Fruit fly (Drosophila melanogaster) whole organism, embryonic: ENCODE data around the gene CG17819.
A peak's percentile ranks its signal among the peaks of the same experiment; 100 is the strongest.

Experiments
- Asciz ChIP-seq: fragments of 200-800 bp; sonication (Bioruptor generic); optimal IDR thresholded peaks from 2 replicates; lab custom pipeline; 2017; ENCODE audit warnings: missing biosample characterization, mild to moderate bottlenecking, missing genetic modification characterization, missing genetic modification reagents
- CG10979 ChIP-seq: fragments of 200-800 bp; sonication (Bioruptor generic); optimal IDR thresholded peaks from 2 replicates; lab custom pipeline; 2018; ENCODE audit warnings: missing biosample characterization, mild to moderate bottlenecking, missing genetic modification characterization, moderate library complexity
- CG11398 ChIP-seq: fragments of 200-800 bp; sonication (Bioruptor generic); optimal IDR thresholded peaks from 2 replicates; lab custom pipeline; 2016; ENCODE audit warnings: missing biosample characterization, missing genetic modification characterization
- CG12219 ChIP-seq: fragments of 200-800 bp; sonication (Bioruptor generic); optimal IDR thresholded peaks from 3 replicates; lab custom pipeline; 2018; ENCODE audit warnings: missing biosample characterization, mild to moderate bottlenecking, missing genetic modification characterization
- CG14667 ChIP-seq: fragments of 200-800 bp; sonication (Bioruptor generic); IDR thresholded peaks from 2 replicates; pipeline ENCODE4 v1.3.6; 2022; ENCODE audit warnings: missing biosample characterization, missing genetic modification characterization
- CG15269 ChIP-seq: fragments of 200-800 bp; sonication (Bioruptor generic); optimal IDR thresholded peaks from 2 replicates; lab custom pipeline; 2018; ENCODE audit warnings: missing biosample characterization, mild to moderate bottlenecking, missing genetic modification characterization, moderate library complexity
- CG1529 ChIP-seq: fragments of 200-800 bp; sonication (Bioruptor generic); optimal IDR thresholded peaks from 3 replicates; lab custom pipeline; 2018; ENCODE audit warnings: missing biosample characterization, missing genetic modification characterization
- CG1647 ChIP-seq: fragments of 200-800 bp; sonication (Bioruptor generic); optimal IDR thresholded peaks from 3 replicates; lab custom pipeline; 2016; ENCODE audit warnings: missing biosample characterization, missing genetic modification characterization
- CG1792 ChIP-seq: fragments of 200-800 bp; sonication (Bioruptor generic); optimal IDR thresholded peaks from 2 replicates; lab custom pipeline; 2016; ENCODE audit warnings: missing biosample characterization, missing genetic modification characterization
- CG2116 ChIP-seq: fragments of 200-800 bp; sonication (Bioruptor generic); optimal IDR thresholded peaks from 3 replicates; lab custom pipeline; 2018; ENCODE audit warnings: missing biosample characterization, mild to moderate bottlenecking, missing genetic modification characterization
- CG2120 ChIP-seq: fragments of 200-800 bp; sonication (Bioruptor generic); optimal IDR thresholded peaks from 3 replicates; lab custom pipeline; 2016; ENCODE audit warnings: missing biosample characterization, missing genetic modification characterization
- CG2712 ChIP-seq: fragments of 200-800 bp; optimal IDR thresholded peaks from 3 replicates; lab custom pipeline; 2019; ENCODE audit warnings: missing biosample characterization, mild to moderate bottlenecking, missing genetic modification characterization, moderate library complexity
- CG30403 ChIP-seq: fragments of 200-800 bp; sonication (Bioruptor generic); optimal IDR thresholded peaks from 3 replicates; lab custom pipeline; 2016; ENCODE audit warnings: missing biosample characterization, missing genetic modification characterization
- CG3163 ChIP-seq: fragments of 200-800 bp; sonication (Bioruptor generic); optimal IDR thresholded peaks from 3 replicates; lab custom pipeline; 2016; ENCODE audit warnings: missing biosample characterization, missing genetic modification characterization
- CG3281 ChIP-seq: fragments of 200-800 bp; sonication (Bioruptor generic); optimal IDR thresholded peaks from 3 replicates; lab custom pipeline; 2017; ENCODE audit warnings: missing biosample characterization, mild to moderate bottlenecking, missing genetic modification characterization
- CG6654 ChIP-seq: fragments of 200-800 bp; sonication (Bioruptor generic); optimal IDR thresholded peaks from 2 replicates; lab custom pipeline; 2017; ENCODE audit warnings: missing biosample characterization, mild to moderate bottlenecking, missing genetic modification characterization
- CG7556 ChIP-seq: fragments of 200-800 bp; sonication (Bioruptor generic); optimal IDR thresholded peaks from 2 replicates; lab custom pipeline; 2017; ENCODE audit warnings: missing biosample characterization, mild to moderate bottlenecking, missing genetic modification characterization
- CG8089 ChIP-seq: fragments of 200-800 bp; sonication (Bioruptor generic); optimal IDR thresholded peaks from 3 replicates; lab custom pipeline; 2016; ENCODE audit warnings: missing biosample characterization, missing genetic modification characterization
- CG8944 ChIP-seq: fragments of 200-800 bp; sonication (Bioruptor generic); optimal IDR thresholded peaks from 3 replicates; lab custom pipeline; 2016; ENCODE audit warnings: missing biosample characterization, missing genetic modification characterization
- Dek ChIP-seq: fragments of 200-800 bp; sonication (Bioruptor generic); optimal IDR thresholded peaks from 3 replicates; lab custom pipeline; 2019; ENCODE audit warnings: missing biosample characterization, mild to moderate bottlenecking, missing genetic modification characterization, moderate library complexity
- Doc3 ChIP-seq: fragments of 200-800 bp; sonication (Bioruptor generic); IDR thresholded peaks from 3 replicates; pipeline ENCODE4 v1.3.6; 2022; ENCODE audit warnings: missing biosample characterization, missing genetic modification characterization; ENCODE audit not compliant: partially characterized antibody
- Elba2 ChIP-seq: fragments of 200-800 bp; sonication (Bioruptor generic); optimal IDR thresholded peaks from 3 replicates; lab custom pipeline; 2016; ENCODE audit warnings: missing biosample characterization, missing genetic modification characterization
- Gsc ChIP-seq: fragments of 200-800 bp; sonication (Bioruptor generic); IDR thresholded peaks from 2 replicates; pipeline ENCODE4 v1.3.6; 2022; ENCODE audit warnings: missing biosample characterization, missing genetic modification characterization
- H15 ChIP-seq: fragments of 200-800 bp; sonication (Bioruptor generic); IDR thresholded peaks from 3 replicates; pipeline ENCODE4 v1.3.6; 2022; ENCODE audit warnings: missing biosample characterization, missing genetic modification characterization
- HmgD ChIP-seq: fragments of 200-800 bp; sonication (Bioruptor generic); optimal IDR thresholded peaks from 3 replicates; lab custom pipeline; 2016; ENCODE audit warnings: missing biosample characterization, missing genetic modification characterization
- Hmr ChIP-seq: fragments of 200-800 bp; sonication (Bioruptor generic); optimal IDR thresholded peaks from 3 replicates; lab custom pipeline; 2017; ENCODE audit warnings: mild to moderate bottlenecking, missing biosample characterization, missing genetic modification reagents, missing genetic modification characterization
- Mad ChIP-seq: fragments of 200-800 bp; sonication (Bioruptor generic); optimal IDR thresholded peaks from 2 replicates; lab custom pipeline; 2016; ENCODE audit warnings: missing biosample characterization, missing genetic modification characterization
- Meics ChIP-seq: fragments of 200-800 bp; sonication (Bioruptor generic); optimal IDR thresholded peaks from 2 replicates; lab custom pipeline; 2017; ENCODE audit warnings: missing biosample characterization, mild to moderate bottlenecking, missing genetic modification characterization
- Oli ChIP-seq: fragments of 200-800 bp; sonication (Bioruptor generic); optimal IDR thresholded peaks from 2 replicates; lab custom pipeline; 2018; ENCODE audit warnings: missing biosample characterization, mild to moderate bottlenecking, missing genetic modification characterization, moderate library complexity
- Opbp ChIP-seq: fragments of 200-800 bp; sonication (Bioruptor generic); IDR thresholded peaks from 3 replicates; pipeline ENCODE4 v1.3.6; 2022; ENCODE audit warnings: missing biosample characterization, missing genetic modification characterization; ENCODE audit not compliant: partially characterized antibody
- Side ChIP-seq: fragments of 200-800 bp; sonication (Bioruptor generic); optimal IDR thresholded peaks from 2 replicates; lab custom pipeline; 2016; ENCODE audit warnings: missing biosample characterization, missing genetic modification characterization
- Six4 ChIP-seq: fragments of 200-800 bp; sonication (Bioruptor generic); optimal IDR thresholded peaks from 2 replicates; lab custom pipeline; 2016; ENCODE audit warnings: missing biosample characterization, missing genetic modification characterization
- Spps ChIP-seq: fragments of 200-800 bp; sonication (Bioruptor generic); optimal IDR thresholded peaks from 2 replicates; lab custom pipeline; 2018; ENCODE audit warnings: missing biosample characterization, mild to moderate bottlenecking, missing genetic modification characterization
- Sry-δ ChIP-seq: fragments of 200-800 bp; sonication (Bioruptor generic); optimal IDR thresholded peaks from 2 replicates; lab custom pipeline; 2016; ENCODE audit warnings: missing biosample characterization, missing genetic modification characterization
- ab ChIP-seq: fragments of 200-800 bp; sonication (Bioruptor generic); optimal IDR thresholded peaks from 2 replicates; lab custom pipeline; 2016; ENCODE audit warnings: missing biosample characterization, missing genetic modification characterization
- btn ChIP-seq: fragments of 200-800 bp; sonication (Bioruptor generic); optimal IDR thresholded peaks from 2 replicates; lab custom pipeline; 2016; ENCODE audit warnings: missing biosample characterization, missing genetic modification characterization
- cwo ChIP-seq: fragments of 200-800 bp; sonication (Bioruptor generic); optimal IDR thresholded peaks from 3 replicates; lab custom pipeline; 2017; ENCODE audit warnings: missing biosample characterization, missing genetic modification characterization, mild to moderate bottlenecking, moderate library complexity, missing genetic modification reagents
- danr ChIP-seq: fragments of 200-800 bp; sonication (Bioruptor generic); IDR thresholded peaks from 2 replicates; pipeline ENCODE4 v1.3.6; 2022; ENCODE audit warnings: missing biosample characterization, missing genetic modification characterization
- dmrt99B ChIP-seq: fragments of 200-800 bp; sonication (Bioruptor generic); optimal IDR thresholded peaks from 2 replicates; lab custom pipeline; 2018; ENCODE audit warnings: missing biosample characterization, mild to moderate bottlenecking, missing genetic modification characterization, moderate library complexity
- dysf ChIP-seq: fragments of 200-800 bp; sonication (Bioruptor generic); IDR thresholded peaks from 3 replicates; pipeline ENCODE4 v1.3.6; 2022; ENCODE audit warnings: missing biosample characterization, missing genetic modification characterization
- fru ChIP-seq: fragments of >200 bp; optimal IDR thresholded peaks from 2 replicates; lab custom pipeline; 2017
- ftz-f1 ChIP-seq: fragments of 200-800 bp; sonication (Bioruptor generic); optimal IDR thresholded peaks from 2 replicates; lab custom pipeline; 2016; ENCODE audit warnings: missing biosample characterization, missing genetic modification characterization
- grau ChIP-seq: fragments of 200-800 bp; optimal IDR thresholded peaks from 3 replicates; lab custom pipeline; 2019; ENCODE audit warnings: missing biosample characterization, mild to moderate bottlenecking, missing genetic modification characterization, moderate library complexity
- inv ChIP-seq: fragments of 200-800 bp; sonication (Bioruptor generic); IDR thresholded peaks from 2 replicates; pipeline ENCODE4 v1.3.6; 2022; ENCODE audit warnings: missing biosample characterization, missing genetic modification characterization; ENCODE audit not compliant: partially characterized antibody
- jumu ChIP-seq: fragments of 200-800 bp; sonication (Bioruptor generic); optimal IDR thresholded peaks from 3 replicates; lab custom pipeline; 2016; ENCODE audit warnings: missing biosample characterization, missing genetic modification characterization
- klu ChIP-seq: fragments of 200-800 bp; sonication (Bioruptor generic); IDR thresholded peaks from 2 replicates; pipeline ENCODE4 v1.3.6; 2022; ENCODE audit warnings: missing biosample characterization, missing genetic modification characterization
- nau ChIP-seq: fragments of 200-800 bp; sonication (Bioruptor generic); optimal IDR thresholded peaks from 3 replicates; lab custom pipeline; 2017; ENCODE audit warnings: missing biosample characterization, mild to moderate bottlenecking, missing genetic modification characterization, missing genetic modification reagents
- pita ChIP-seq: fragments of 200-800 bp; sonication (Bioruptor generic); optimal IDR thresholded peaks from 2 replicates; lab custom pipeline; 2017; ENCODE audit warnings: missing biosample characterization, mild to moderate bottlenecking, missing genetic modification characterization
- pnt ChIP-seq: fragments of 200-800 bp; sonication (Bioruptor generic); optimal IDR thresholded peaks from 3 replicates; lab custom pipeline; 2016; ENCODE audit warnings: missing biosample characterization, missing genetic modification characterization
- row ChIP-seq: fragments of 200-800 bp; sonication (Bioruptor generic); IDR thresholded peaks from 3 replicates; pipeline ENCODE4 v1.3.6; 2022; ENCODE audit warnings: missing biosample characterization, missing genetic modification characterization
- shn ChIP-seq: fragments of 200-800 bp; sonication (Bioruptor generic); optimal IDR thresholded peaks from 3 replicates; lab custom pipeline; 2016; ENCODE audit warnings: missing biosample characterization, missing genetic modification characterization

CG17819 gene

DNA sequence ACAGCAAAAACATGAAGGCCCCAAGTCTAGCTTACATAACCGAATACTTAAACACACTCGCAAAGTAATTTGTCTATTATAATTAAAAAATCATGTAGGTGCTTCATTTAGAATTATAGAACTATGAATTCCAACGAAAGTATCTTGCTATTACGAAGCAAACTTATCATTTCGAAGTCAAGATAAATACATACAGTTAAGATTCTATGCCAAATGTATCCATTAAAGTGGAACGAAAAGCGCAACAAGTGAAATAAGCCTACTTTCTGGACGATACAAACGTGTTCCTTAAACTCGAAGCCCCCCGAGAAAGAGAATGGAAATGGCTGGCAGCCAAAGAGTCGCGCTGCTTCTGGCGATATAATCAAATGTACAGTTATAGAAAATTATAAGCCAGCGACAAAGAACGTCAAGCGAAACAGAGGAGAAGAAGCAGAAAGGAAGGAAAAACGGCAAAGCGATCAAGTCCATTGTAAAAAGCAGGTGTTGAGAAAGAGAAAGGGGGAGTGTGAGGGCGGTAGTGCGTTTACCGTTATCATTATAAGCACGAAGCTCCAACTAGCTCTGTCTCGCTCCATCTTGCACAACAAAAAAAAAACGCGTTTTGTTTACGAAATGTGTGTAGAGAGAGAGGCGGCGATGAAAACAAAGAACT is 32.6 kb downstream of the CG17819 start (continued):
- TF ChIP-seq CG1529 (GFP tag; lab: Kevin White, UChicago) (no peak), CG15269 (tag; lab: Kevin White, UChicago) (peak; percentile 42), CG2712 (tag; lab: Kevin White, UChicago) (peak; percentile 43), HmgD (no peak), CG2116 (GFP tag; lab: Kevin White, UChicago) (no peak), Mad (GFP tag; lab: Kevin White, UChicago) (no peak), nau (GFP tag; lab: Kevin White, UChicago) (no peak), Hmr (peak; percentile 51), CG14667 (GFP tag; lab: Robert Waterston, UW) (no peak), CG3163 (peak; percentile 6), Six4 (GFP tag; lab: Kevin White, UChicago) (no peak), Sry-δ (no peak), CG11398 (GFP tag; lab: Kevin White, UChicago) (no peak), Dek (tag; lab: Kevin White, UChicago) (peak; percentile 32), CG30403 (GFP tag; lab: Kevin White, UChicago) (peak; percentile 31), klu (GFP tag; lab: Robert Waterston, UW) (no peak), Meics (peak; percentile 59), row (peak; percentile 47), jumu (no peak), CG2120 (GFP tag; lab: Kevin White, UChicago) (peak; percentile 69), pita (GFP tag; lab: Kevin White, UChicago) (no peak), shn (peak; percentile 2), dysf (GFP tag; lab: Robert Waterston, UW) (peak; percentile 44; the same call in 2 of the 3 replicates), CG7556 (GFP tag; lab: Kevin White, UChicago) (peak; percentile 46), H15 (GFP tag; lab: Robert Waterston, UW) (no peak), pnt (no peak), cwo (GFP tag; lab: Kevin White, UChicago) (peak; percentile 5), fru (lab: Kevin White, UChicago) (no peak), Spps (tag; lab: Kevin White, UChicago) (no peak), ftz-f1 (GFP tag; lab: Kevin White, UChicago) (no peak), Asciz (GFP tag; lab: Kevin White, UChicago) (no peak), CG3281 (GFP tag; lab: Kevin White, UChicago) (peak; percentile 37), Gsc (GFP tag; lab: Robert Waterston, UW) (no peak), Elba2 (GFP tag; lab: Kevin White, UChicago) (no peak), Doc3 (no peak), CG6654 (GFP tag; lab: Kevin White, UChicago) (no peak), Opbp (GFP tag; lab: Robert Waterston, UW) (no peak), CG10979 (tag; lab: Kevin White, UChicago) (peak; percentile 23), CG1647 (GFP tag; lab: Kevin White, UChicago) (no peak), Oli (tag; lab: Kevin White, UChicago) (no peak), btn (no peak), danr (GFP tag; lab: Robert Waterston, UW) (no peak), Side (GFP tag; lab: Kevin White, UChicago) (no peak), dmrt99B (tag; lab: Kevin White, UChicago) (peak; percentile 29), grau (tag; lab: Kevin White, UChicago) (peak; percentile 39), inv (GFP tag; lab: Robert Waterston, UW) (no peak), CG1792 (GFP tag; lab: Kevin White, UChicago) (no peak), ab (GFP tag; lab: Kevin White, UChicago) (no peak), CG8089 (GFP tag; lab: Kevin White, UChicago) (no peak), CG12219 (GFP tag; lab: Kevin White, UChicago) (no peak), CG8944 (GFP tag; lab: Kevin White, UChicago) (no peak)
